4 worm cellular contexts compared by ENCODE assay signal in the genomic region with DNA sequence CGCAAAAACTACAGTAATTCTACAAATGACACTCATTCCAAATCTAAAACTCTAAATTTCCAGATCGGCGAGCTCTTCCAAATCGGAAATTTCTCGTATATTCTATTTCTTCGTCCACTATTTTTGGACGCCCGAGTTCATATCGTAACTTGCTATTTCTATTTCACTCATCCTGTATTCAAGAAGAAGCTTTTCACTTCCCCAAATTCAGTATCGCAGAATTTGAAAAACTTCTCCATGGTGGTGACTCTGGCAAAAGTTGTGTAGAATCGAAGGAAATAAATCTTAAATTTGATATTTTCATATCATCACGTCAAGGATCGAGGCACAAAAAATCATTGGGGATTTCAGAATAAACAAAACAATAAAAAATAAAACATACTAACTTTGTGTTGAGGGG.
TF ChIP-seq lines count a peak whose summit lies in the region.

No protein-coding gene starts in this region.

TF ChIP-seq in whole organism, L1 larva, 84 proteins besides CTCF, POLR2A, EP300 and RAD21:
- TF ChIP-seq elt-2 (tag; optimal IDR thresholded peaks at IDR 0.05; lab: Kevin White, UChicago) (no peak), efl-1 (optimal IDR thresholded peaks at IDR 0.05; lab: Kevin White, UChicago) (no peak), efl-1 (GFP tag; optimal IDR thresholded peaks at IDR 0.05 in 1 of 2; lab: Kevin White, UChicago) (peak in 1 of 2 experiments; percentile 81), pag-3 (tag; optimal IDR thresholded peaks at IDR 0.05; lab: Kevin White, UChicago; ENCODE audit: borderline replicate concordance, insufficient read depth) (no peak), xbp-1 (tag; optimal IDR thresholded peaks at IDR 0.05; lab: Kevin White, UChicago) (no peak), dsc-1 (tag; optimal IDR thresholded peaks at IDR 0.05; lab: Kevin White, UChicago) (no peak), hpl-2 (GFP tag; optimal IDR thresholded peaks at IDR 0.05; lab: Kevin White, UChicago) (no peak), ceh-88 (GFP tag; IDR thresholded peaks at IDR 0.05; lab: Robert Waterston, UW) (no peak), lsy-2 (tag; optimal IDR thresholded peaks at IDR 0.05; lab: Kevin White, UChicago) (no peak), nhr-77 (tag; optimal IDR thresholded peaks at IDR 0.05; lab: Kevin White, UChicago) (no peak), unc-62 (GFP tag; optimal IDR thresholded peaks at IDR 0.05; lab: Kevin White, UChicago) (no peak), nhr-28 (tag; optimal IDR thresholded peaks at IDR 0.05; lab: Kevin White, UChicago) (no peak), snpc-4 (tag; optimal IDR thresholded peaks at IDR 0.05; lab: Kevin White, UChicago) (no peak), C16A3.4 (tag; optimal IDR thresholded peaks at IDR 0.05; lab: Kevin White, UChicago) (no peak), irx-1 (tag; optimal IDR thresholded peaks at IDR 0.05; lab: Kevin White, UChicago) (no peak), nhr-85 (tag; lab: Kevin White, UChicago) (peak; percentile 65)

TF ChIP-seq in whole organism, L2 larva, 48 proteins besides CTCF, POLR2A, EP300 and RAD21:
- peak; percentile 58 for TF ChIP-seq nhr-25 (tag; optimal IDR thresholded peaks at IDR 0.05; lab: Kevin White, UChicago)
- TF ChIP-seq nhr-129 (tag; optimal IDR thresholded peaks at IDR 0.05; lab: Kevin White, UChicago) = peak; percentile 8
- TF ChIP-seq alr-1 (tag; optimal IDR thresholded peaks at IDR 0.05; lab: Kevin White, UChicago) = no peak

TF ChIP-seq in whole organism, L4 larva, 104 proteins besides CTCF, POLR2A, EP300 and RAD21:
- no peak for TF ChIP-seq ceh-82 (tag; optimal IDR thresholded peaks at IDR 0.05; lab: Kevin White, UChicago)
- TF ChIP-seq nhr-76 (tag; optimal IDR thresholded peaks at IDR 0.05; lab: Kevin White, UChicago) = no peak
- no peak for TF ChIP-seq nhr-102 (tag; optimal IDR thresholded peaks at IDR 0.05; lab: Kevin White, UChicago)
- peak; percentile 87 for TF ChIP-seq ama-1 (optimal IDR thresholded peaks at IDR 0.05; lab: Kevin White, UChicago)
- TF ChIP-seq lin-29 (GFP tag; IDR thresholded peaks at IDR 0.05; lab: Robert Waterston, UW) = no peak
- TF ChIP-seq snpc-1.2 (GFP tag; IDR thresholded peaks at IDR 0.05; lab: Robert Waterston, UW) = 0 out of 2 replicates have a peak, but pooled peaks have one; percentile 47
- TF ChIP-seq F37D6.2 (tag; optimal IDR thresholded peaks at IDR 0.05; lab: Kevin White, UChicago) = no peak
- TF ChIP-seq daf-16 (GFP tag; optimal IDR thresholded peaks at IDR 0.05; lab: Kevin White, UChicago) = no peak
- no peak for TF ChIP-seq daf-16 (tag; optimal IDR thresholded peaks at IDR 0.05; lab: Kevin White, UChicago)
- 0 out of 2 replicates have a peak, but pooled peaks have one; percentile 34 for TF ChIP-seq lim-7 (GFP tag; IDR thresholded peaks at IDR 0.05; lab: Robert Waterston, UW)
- no peak for TF ChIP-seq nhr-237 (tag; optimal IDR thresholded peaks at IDR 0.05; lab: Kevin White, UChicago)
- TF ChIP-seq nhr-11 (tag; optimal IDR thresholded peaks at IDR 0.05; lab: Kevin White, UChicago) = no peak
- 0 out of 2 replicates have a peak, but pooled peaks have one; percentile 44 for TF ChIP-seq egl-43 (GFP tag; IDR thresholded peaks at IDR 0.05; lab: Robert Waterston, UW)
- TF ChIP-seq zip-2 (tag; optimal IDR thresholded peaks at IDR 0.05; lab: Kevin White, UChicago) = no peak
- TF ChIP-seq nhr-111 (GFP tag; optimal IDR thresholded peaks at IDR 0.05; lab: Kevin White, UChicago) = no peak
- no peak for TF ChIP-seq fos-1 (tag; optimal IDR thresholded peaks at IDR 0.05; lab: Kevin White, UChicago)
- TF ChIP-seq spr-3 (GFP tag; optimal IDR thresholded peaks at IDR 0.05; lab: Kevin White, UChicago) = no peak
- TF ChIP-seq cey-2 (tag; optimal IDR thresholded peaks at IDR 0.05; lab: Kevin White, UChicago; ENCODE audit: borderline replicate concordance, insufficient read depth) = no peak
- TF ChIP-seq Y5F2A.4 (GFP tag; optimal IDR thresholded peaks at IDR 0.05; lab: Kevin White, UChicago) = no peak
- TF ChIP-seq unc-130 (GFP tag; optimal IDR thresholded peaks at IDR 0.05; lab: Kevin White, UChicago) = no peak
- TF ChIP-seq ceh-32 (tag; optimal IDR thresholded peaks at IDR 0.05; lab: Kevin White, UChicago; ENCODE audit: poor library complexity) = no peak
- 0 out of 2 replicates have a peak, but pooled peaks have one; percentile 0 for TF ChIP-seq T26A8.4 (GFP tag; IDR thresholded peaks at IDR 0.05; lab: Robert Waterston, UW)
- no peak for TF ChIP-seq ceh-44 (GFP tag; IDR thresholded peaks at IDR 0.05; lab: Robert Waterston, UW)
- no peak for TF ChIP-seq F26F4.8 (GFP tag; conservative IDR thresholded peaks at IDR 0.05; lab: Robert Waterston, UW)
- no peak for TF ChIP-seq arid-1 (GFP tag; conservative IDR thresholded peaks at IDR 0.05; lab: Robert Waterston, UW)

TF ChIP-seq in whole organism, young adult, 124 proteins besides CTCF, POLR2A, EP300 and RAD21:
- TF ChIP-seq attf-6 (GFP tag; IDR thresholded peaks at IDR 0.05; lab: Robert Waterston, UW) (0 out of 2 replicates have a peak, but pooled peaks have one; percentile 15), chd-7 (tag; optimal IDR thresholded peaks at IDR 0.05; lab: Kevin White, UChicago) (no peak), tbx-9 (tag; optimal IDR thresholded peaks at IDR 0.05; lab: Kevin White, UChicago; ENCODE audit: borderline replicate concordance) (no peak), F33H1.4 (GFP tag; IDR thresholded peaks at IDR 0.05; lab: Robert Waterston, UW) (no peak), ccch-3 (GFP tag; optimal IDR thresholded peaks at IDR 0.05; lab: Kevin White, UChicago) (no peak), dpl-1 (GFP tag; optimal IDR thresholded peaks at IDR 0.05; lab: Kevin White, UChicago) (no peak), egrh-3 (GFP tag; IDR thresholded peaks at IDR 0.05; lab: Robert Waterston, UW) (no peak), ekl-4 (GFP tag; IDR thresholded peaks at IDR 0.05; lab: Robert Waterston, UW) (peak; percentile 49; the same call in 1 of the 2 replicates), F22D6.2 (tag; optimal IDR thresholded peaks at IDR 0.05; lab: Kevin White, UChicago) (no peak), attf-3 (GFP tag; conservative IDR thresholded peaks at IDR 0.05; lab: Robert Waterston, UW) (0 out of 2 replicates have a peak, but pooled peaks have one; percentile 27), lin-40 (tag; optimal IDR thresholded peaks at IDR 0.05; lab: Kevin White, UChicago) (no peak), lin-35 (GFP tag; optimal IDR thresholded peaks at IDR 0.05; lab: Kevin White, UChicago) (no peak), nfya-1 (tag; optimal IDR thresholded peaks at IDR 0.05; lab: Kevin White, UChicago; ENCODE audit: borderline replicate concordance, insufficient read depth) (no peak), zim-3 (tag; optimal IDR thresholded peaks at IDR 0.05; lab: Kevin White, UChicago) (no peak), D2030.7 (GFP tag; IDR thresholded peaks at IDR 0.05; lab: Robert Waterston, UW) (no peak), hlh-26 (GFP tag; conservative IDR thresholded peaks at IDR 0.05; lab: Robert Waterston, UW) (no peak), sptf-2 (GFP tag; optimal IDR thresholded peaks at IDR 0.05; lab: Kevin White, UChicago) (no peak), snpc-1.3 (tag; optimal IDR thresholded peaks at IDR 0.05; lab: Kevin White, UChicago; ENCODE audit: insufficient read depth) (no peak), cebp-1 (GFP tag; IDR thresholded peaks at IDR 0.05; lab: Robert Waterston, UW) (no peak), cebp-1 (tag; optimal IDR thresholded peaks at IDR 0.05; lab: Kevin White, UChicago) (peak; percentile 42), nhr-80 (tag; optimal IDR thresholded peaks at IDR 0.05; lab: Kevin White, UChicago) (no peak)
TF ChIP-seq in whole organism, young adult: peak in this region for 4.
